Worm (Caenorhabditis elegans) whole organism, young adult: ENCODE results near the gene F58F9.1.

Source experiments
- B0035.1 ChIP-seq: sonication (generic microtip); optimal IDR thresholded peaks from 2 replicates; lab custom pipeline; 2016; ENCODE audit warnings: missing genetic modification characterization, mild to moderate bottlenecking, missing compliant biosample characterization, missing genotype, missing genetic modification reagents
- C17E4.6 ChIP-seq: fragments of 200-800 bp; sonication (Bioruptor generic); IDR thresholded peaks from 2 replicates; pipeline ENCODE4 v1.3.6; 2022; ENCODE audit warnings: missing genetic modification reagents, missing genetic modification characterization, missing compliant biosample characterization
- D2030.7 ChIP-seq: fragments of 200-800 bp; sonication (Bioruptor generic); IDR thresholded peaks from 2 replicates; pipeline ENCODE4 v1.3.6; 2022; ENCODE audit warnings: missing genetic modification reagents, missing genetic modification characterization, missing compliant biosample characterization
- F22D6.2 ChIP-seq: sonication (generic microtip); optimal IDR thresholded peaks from 2 replicates; lab custom pipeline; 2016; ENCODE audit warnings: mild to moderate bottlenecking, missing genetic modification characterization, missing compliant biosample characterization
- F23B12.7 ChIP-seq: sonication (generic microtip); optimal IDR thresholded peaks from 2 replicates; lab custom pipeline; 2017; ENCODE audit warnings: missing genetic modification characterization, mild to moderate bottlenecking, missing compliant biosample characterization, antibody characterized with exemption, moderate library complexity; ENCODE audit not compliant: insufficient read depth
- F39B2.1 ChIP-seq: fragments of 200-800 bp; sonication (Bioruptor generic); IDR thresholded peaks from 2 replicates; pipeline ENCODE4 v1.3.6; 2022; ENCODE audit warnings: missing genetic modification reagents, missing genetic modification characterization, missing compliant biosample characterization
- F49E8.2 ChIP-seq: sonication (generic microtip); optimal IDR thresholded peaks from 3 replicates; lab custom pipeline; 2017; ENCODE audit warnings: missing genetic modification characterization, mild to moderate bottlenecking, missing compliant biosample characterization, antibody characterized with exemption, moderate library complexity; ENCODE audit not compliant: insufficient read depth
- T26A5.8 ChIP-seq: sonication (generic microtip); optimal IDR thresholded peaks from 2 replicates; lab custom pipeline; 2016; ENCODE audit warnings: missing genetic modification characterization, missing compliant biosample characterization
- Y53F4B.3 ChIP-seq: fragments of 200-800 bp; sonication (Bioruptor generic); IDR thresholded peaks from 2 replicates; pipeline ENCODE4 v1.3.6; 2022; ENCODE audit warnings: missing genetic modification reagents, missing genetic modification characterization, missing compliant biosample characterization
- Y53G8AR.9 ChIP-seq: fragments of 200-800 bp; sonication (Bioruptor generic); conservative IDR thresholded peaks from 2 replicates; pipeline ENCODE4 v1.3.6; 2022; ENCODE audit warnings: missing genetic modification reagents, missing genetic modification characterization, missing compliant biosample characterization
- Y56A3A.18 ChIP-seq: fragments of 200-800 bp; sonication (Bioruptor generic); IDR thresholded peaks from 2 replicates; pipeline ENCODE4 v1.3.6; 2022; ENCODE audit warnings: missing genetic modification reagents, missing genetic modification characterization, missing compliant biosample characterization
- Y79H2A.3 ChIP-seq: fragments of 200-800 bp; sonication (Bioruptor generic); conservative IDR thresholded peaks from 2 replicates; pipeline ENCODE4 v1.3.6; 2022; ENCODE audit warnings: missing genetic modification reagents, missing genetic modification characterization, missing compliant biosample characterization
- ZK185.1 ChIP-seq: sonication (generic microtip); optimal IDR thresholded peaks from 2 replicates; lab custom pipeline; 2016; ENCODE audit warnings: mild to moderate bottlenecking, missing genetic modification characterization, missing compliant biosample characterization; ENCODE audit not compliant: poor library complexity, severe bottlenecking
- aptf-2 ChIP-seq: fragments of 200-800 bp; sonication (Bioruptor generic); conservative IDR thresholded peaks from 2 replicates; pipeline ENCODE4 v1.3.6; 2022; ENCODE audit warnings: missing genetic modification reagents, missing genetic modification characterization, missing compliant biosample characterization
- athp-1 ChIP-seq: sonication (generic microtip); optimal IDR thresholded peaks from 2 replicates; lab custom pipeline; 2017; ENCODE audit warnings: mild to moderate bottlenecking, missing genetic modification characterization, missing compliant biosample characterization
- attf-3 ChIP-seq: fragments of 200-800 bp; sonication (Bioruptor generic); conservative IDR thresholded peaks from 2 replicates; pipeline ENCODE4 v1.3.6; 2022; ENCODE audit warnings: missing genetic modification reagents, missing genetic modification characterization, missing compliant biosample characterization
- bed-1 ChIP-seq: fragments of 200-800 bp; sonication (Bioruptor generic); IDR thresholded peaks from 2 replicates; pipeline ENCODE4 v1.3.6; 2022; ENCODE audit warnings: missing genetic modification reagents, missing genetic modification characterization, missing compliant biosample characterization
- cebp-2 ChIP-seq: fragments of 200-800 bp; sonication (Bioruptor generic); IDR thresholded peaks from 2 replicates; pipeline ENCODE4 v1.3.6; 2022; ENCODE audit warnings: missing genetic modification characterization, missing compliant biosample characterization
- ceh-100 ChIP-seq: fragments of 200-800 bp; sonication (Bioruptor generic); IDR thresholded peaks from 2 replicates; pipeline ENCODE4 v1.3.6; 2022; ENCODE audit warnings: missing genetic modification reagents, missing genetic modification characterization, missing compliant biosample characterization
- ceh-27 ChIP-seq: fragments of 200-800 bp; sonication (Bioruptor generic); optimal IDR thresholded peaks from 2 replicates; lab custom pipeline; 2018; ENCODE audit warnings: mild to moderate bottlenecking, missing genetic modification characterization, moderate library complexity, missing compliant biosample characterization
- die-1 ChIP-seq: sonication (generic microtip); optimal IDR thresholded peaks from 2 replicates; lab custom pipeline; 2016; ENCODE audit warnings: missing genotype, mild to moderate bottlenecking, missing genetic modification characterization, missing compliant biosample characterization
- him-1 ChIP-seq: sonication (generic microtip); optimal IDR thresholded peaks from 2 replicates; lab custom pipeline; 2016; ENCODE audit warnings: missing genotype, missing genetic modification reagents, missing genetic modification characterization, missing compliant biosample characterization
- hrde-1 ChIP-seq: sonication (generic microtip); optimal IDR thresholded peaks from 2 replicates; lab custom pipeline; 2016; ENCODE audit warnings: missing genetic modification characterization, mild to moderate bottlenecking, missing compliant biosample characterization, moderate library complexity, missing genotype, missing genetic modification reagents, borderline replicate concordance
- hsf-1 ChIP-seq: fragments of 200-800 bp; sonication (Bioruptor generic); IDR thresholded peaks from 2 replicates; pipeline ENCODE4 v1.3.6; 2022; ENCODE audit warnings: missing genetic modification reagents, missing genetic modification characterization, missing compliant biosample characterization
- let-607 ChIP-seq, 2 experiments: fragments of 200-800 bp in 1 of 2; sonication (Bioruptor generic) in 1 of 2; sonication (generic microtip) in 1 of 2; optimal IDR thresholded peaks; 2 replicates each; lab custom pipeline; 2016 to 2018; ENCODE audit warnings: mild to moderate bottlenecking in 2 of 2, missing compliant biosample characterization in 2 of 2, missing genetic modification characterization in 2 of 2, moderate library complexity in 2 of 2, missing genotype in 1 of 2
- lin-26 ChIP-seq: fragments of 200-800 bp; sonication (Bioruptor generic); IDR thresholded peaks from 2 replicates; pipeline ENCODE4 v1.3.6; 2022; ENCODE audit warnings: missing genetic modification reagents, missing genetic modification characterization, missing compliant biosample characterization
- lin-40 ChIP-seq: sonication (generic microtip); optimal IDR thresholded peaks from 2 replicates; lab custom pipeline; 2016; ENCODE audit warnings: missing genetic modification characterization, mild to moderate bottlenecking, missing compliant biosample characterization, missing genotype, missing genetic modification reagents
- lin-54 ChIP-seq: fragments of 200-800 bp; sonication (Bioruptor generic); optimal IDR thresholded peaks from 2 replicates; lab custom pipeline; 2018; ENCODE audit warnings: mild to moderate bottlenecking, missing genetic modification characterization, missing compliant biosample characterization
- lir-1 ChIP-seq: fragments of 200-800 bp; sonication (Bioruptor generic); conservative IDR thresholded peaks from 2 replicates; pipeline ENCODE4 v1.3.6; 2022; ENCODE audit warnings: missing genetic modification reagents, missing genetic modification characterization, missing compliant biosample characterization
- madf-3 ChIP-seq: fragments of 200-800 bp; sonication (Bioruptor generic); IDR thresholded peaks from 2 replicates; pipeline ENCODE4 v1.3.6; 2022; ENCODE audit warnings: missing genetic modification reagents, missing genetic modification characterization, missing compliant biosample characterization
- madf-6 ChIP-seq: fragments of 200-800 bp; sonication (Bioruptor generic); IDR thresholded peaks from 2 replicates; pipeline ENCODE4 v1.3.6; 2022; ENCODE audit warnings: missing genetic modification reagents, missing genetic modification characterization, missing compliant biosample characterization
- madf-8 ChIP-seq: fragments of 200-800 bp; sonication (Bioruptor generic); conservative IDR thresholded peaks from 2 replicates; pipeline ENCODE4 v1.3.6; 2022; ENCODE audit warnings: missing genetic modification reagents, missing genetic modification characterization, missing compliant biosample characterization
- mel-28 ChIP-seq: sonication (generic microtip); optimal IDR thresholded peaks from 2 replicates; lab custom pipeline; 2016; ENCODE audit warnings: borderline replicate concordance, mild to moderate bottlenecking, missing genetic modification characterization, missing compliant biosample characterization
- mes-4 ChIP-seq: sonication (generic microtip); optimal IDR thresholded peaks from 2 replicates; lab custom pipeline; 2016; ENCODE audit warnings: missing genotype, missing genetic modification characterization, missing compliant biosample characterization
- nfya-2 ChIP-seq: fragments of 200-800 bp; sonication (Bioruptor generic); IDR thresholded peaks from 2 replicates; pipeline ENCODE4 v1.3.6; 2022; ENCODE audit warnings: missing genetic modification reagents, missing genetic modification characterization, missing compliant biosample characterization
- nfyb-1 ChIP-seq: fragments of 200-800 bp; sonication (Bioruptor generic); IDR thresholded peaks from 2 replicates; pipeline ENCODE4 v1.3.6; 2022; ENCODE audit warnings: missing genetic modification reagents, missing genetic modification characterization, missing compliant biosample characterization
- nhr-179 ChIP-seq: sonication (generic microtip); optimal IDR thresholded peaks from 2 replicates; lab custom pipeline; 2016; ENCODE audit warnings: mild to moderate bottlenecking, missing genetic modification characterization, missing compliant biosample characterization
- nhr-90 ChIP-seq: sonication (generic microtip); optimal IDR thresholded peaks from 2 replicates; lab custom pipeline; 2016; ENCODE audit warnings: missing genotype, mild to moderate bottlenecking, missing genetic modification characterization, missing compliant biosample characterization
- pha-4 ChIP-seq: fragments of 150-350 bp; sonication (generic microtip); optimal IDR thresholded peaks from 2 replicates; lab custom pipeline; 2014; ENCODE audit warnings: missing biosample characterization, missing genetic modification reagents, missing genetic modification characterization
- repo-1 ChIP-seq: sonication (generic microtip); optimal IDR thresholded peaks from 2 replicates; lab custom pipeline; 2017; ENCODE audit warnings: mild to moderate bottlenecking, missing genetic modification characterization, missing compliant biosample characterization
- snpc-1.1 ChIP-seq: sonication (generic microtip); optimal IDR thresholded peaks from 2 replicates; lab custom pipeline; 2017; ENCODE audit warnings: missing genetic modification characterization, mild to moderate bottlenecking, missing compliant biosample characterization, antibody characterized with exemption, moderate library complexity, missing genotype, missing genetic modification reagents; ENCODE audit not compliant: insufficient read depth
- snpc-4 ChIP-seq, 5 experiments: fragments of 150-350 bp in 1 of 5; sonication (generic microtip) in 4 of 5; optimal IDR thresholded peaks; 2 replicates each; lab custom pipeline; 2014 to 2018; ENCODE audit warnings: missing genetic modification characterization in 5 of 5, missing biosample characterization in 3 of 5, antibody characterized with exemption in 2 of 5, mild to moderate bottlenecking in 2 of 5, missing compliant biosample characterization in 2 of 5, missing genotype in 2 of 5, moderate library complexity in 2 of 5, missing genetic modification reagents in 1 of 5
- ztf-18 ChIP-seq: sonication (generic microtip); optimal IDR thresholded peaks from 2 replicates; lab custom pipeline; 2016; ENCODE audit warnings: missing genotype, mild to moderate bottlenecking, missing genetic modification characterization, missing compliant biosample characterization
- ztf-28 ChIP-seq: fragments of 200-800 bp; sonication (Bioruptor generic); IDR thresholded peaks from 2 replicates; pipeline ENCODE4 v1.3.6; 2022; ENCODE audit warnings: missing genetic modification reagents, missing genetic modification characterization, missing compliant biosample characterization
- ztf-6 ChIP-seq: fragments of 200-800 bp; sonication (Bioruptor generic); IDR thresholded peaks from 2 replicates; pipeline ENCODE4 v1.3.6; 2022; ENCODE audit warnings: missing genetic modification reagents, missing genetic modification characterization, missing compliant biosample characterization

The F58F9.1 gene

DNA sequence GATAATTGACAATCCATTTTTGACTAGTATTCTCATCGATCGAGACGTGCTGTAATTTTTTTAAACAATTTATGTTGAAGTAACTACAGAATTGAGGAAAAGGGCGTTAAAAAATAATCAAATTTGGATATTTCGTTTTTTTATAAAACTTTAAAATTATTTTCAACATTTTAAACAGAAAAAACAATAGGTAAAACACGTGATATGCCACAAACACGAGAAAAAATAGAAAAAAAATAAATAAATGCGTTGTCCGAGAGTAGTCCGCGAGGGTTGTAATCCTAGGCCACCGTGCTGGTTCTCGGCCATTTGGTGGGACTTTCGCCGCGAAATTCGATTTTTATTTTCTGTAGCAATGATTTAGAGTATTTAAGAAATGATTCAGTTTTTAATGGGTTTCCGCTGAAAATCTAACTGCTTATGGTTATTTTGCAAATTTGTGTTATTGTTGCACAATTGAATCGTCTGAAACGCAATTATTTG, 43.3 kb upstream of the F58F9.1 start, which contains the start of gene C49A9.10 (continued):
- peak; percentile 74 for TF ChIP-seq lin-40 (tag; lab: Kevin White, UChicago)
- no peak for TF ChIP-seq mel-28 (tag; lab: Kevin White, UChicago)
- no peak for TF ChIP-seq Y53F4B.3 (GFP tag; lab: Robert Waterston, UW)
- no peak; the same call in 1 of the 2 replicates for TF ChIP-seq madf-6 (GFP tag; lab: Robert Waterston, UW)
- 0 out of 2 replicates have a peak, but pooled peaks have one; percentile 74 for TF ChIP-seq cebp-2 (GFP tag; lab: Robert Waterston, UW)
- TF ChIP-seq ztf-28 (GFP tag; lab: Robert Waterston, UW): peak; percentile 83
- TF ChIP-seq madf-8 (GFP tag; lab: Robert Waterston, UW): peak; percentile 31; the same call in 1 of the 2 replicates
- no peak for TF ChIP-seq mes-4 (tag; lab: Kevin White, UChicago)
- TF ChIP-seq madf-3 (GFP tag; lab: Robert Waterston, UW): peak; percentile 68; the same call in 1 of the 2 replicates
- no peak for TF ChIP-seq nhr-179 (tag; lab: Kevin White, UChicago)
- peak; percentile 79 for TF ChIP-seq F22D6.2 (tag; lab: Kevin White, UChicago)
- 0 out of 2 replicates have a peak, but pooled peaks have one; percentile 49 for TF ChIP-seq Y53G8AR.9 (GFP tag; lab: Robert Waterston, UW)
- peak; percentile 45; the same call in 1 of the 2 replicates for TF ChIP-seq D2030.7
- no peak for TF ChIP-seq C17E4.6 (GFP tag; lab: Robert Waterston, UW)
- TF ChIP-seq F39B2.1 (GFP tag; lab: Robert Waterston, UW): no peak
- TF ChIP-seq pha-4 (tag; lab: Kevin White, UChicago): peak; percentile 57
- TF ChIP-seq hrde-1 (tag; lab: Kevin White, UChicago): peak; percentile 40
- TF ChIP-seq snpc-4 (GFP tag; optimal IDR thresholded peaks at IDR 0.05; lab: Kevin White, UChicago): peak; percentile 81
- peak; percentile 54 to 92 (median 88) for TF ChIP-seq snpc-4 (tag; optimal IDR thresholded peaks at IDR 0.05; lab: Kevin White, UChicago)
- TF ChIP-seq B0035.1: peak; percentile 27
- TF ChIP-seq let-607 (tag; optimal IDR thresholded peaks at IDR 0.05; lab: Kevin White, UChicago): peak in 1 of 2 experiments; percentile 70
- TF ChIP-seq F49E8.2: peak; percentile 48
- TF ChIP-seq nfyb-1 (GFP tag; lab: Robert Waterston, UW): peak; percentile 43; the same call in 1 of the 2 replicates
- no peak for TF ChIP-seq bed-1 (GFP tag; lab: Robert Waterston, UW)
- no peak for TF ChIP-seq Y79H2A.3 (GFP tag; lab: Robert Waterston, UW)
- TF ChIP-seq die-1: no peak
- TF ChIP-seq attf-3: peak; percentile 51; the same call in 1 of the 2 replicates
- no peak for TF ChIP-seq ztf-18 (tag; lab: Kevin White, UChicago)
- TF ChIP-seq aptf-2 (GFP tag; lab: Robert Waterston, UW): peak; percentile 46; the same call in 1 of the 2 replicates
- TF ChIP-seq nfya-2 (GFP tag; lab: Robert Waterston, UW): no peak
- peak; percentile 89 for TF ChIP-seq ceh-27 (GFP tag; lab: Kevin White, UChicago)
- no peak for TF ChIP-seq Y56A3A.18 (GFP tag; lab: Robert Waterston, UW)
- TF ChIP-seq ztf-6: no peak
- TF ChIP-seq T26A5.8: no peak
- TF ChIP-seq athp-1: peak; percentile 70
- no peak for TF ChIP-seq nhr-90 (tag; lab: Kevin White, UChicago)
- 0 out of 2 replicates have a peak, but pooled peaks have one; percentile 34 for TF ChIP-seq hsf-1
- peak; percentile 52 for TF ChIP-seq F23B12.7
- TF ChIP-seq lin-54 (GFP tag; lab: Kevin White, UChicago): peak; percentile 91
- TF ChIP-seq snpc-1.1 (tag; lab: Kevin White, UChicago): no peak
- TF ChIP-seq him-1 (tag; lab: Kevin White, UChicago): peak; percentile 77
- peak; percentile 72 for TF ChIP-seq lir-1
- TF ChIP-seq ZK185.1 (tag; lab: Kevin White, UChicago): peak; percentile 97
- TF ChIP-seq ceh-100: 0 out of 2 replicates have a peak, but pooled peaks have one; percentile 39
- no peak for TF ChIP-seq repo-1 (tag; lab: Kevin White, UChicago)
- no peak for TF ChIP-seq lin-26 (GFP tag; lab: Robert Waterston, UW)
